Worm (Caenorhabditis elegans): ENCODE results near the gene Y82E9BR.9.
"Not testable (repeated sequence)": the region's sequence is repeated elsewhere in the genome, so short reads cannot be mapped to it uniquely, and the experiment has no call there.

Y82E9BR.9 gene

ce11 chrIII:1388274-1389058 is 28.9 kb upstream of the Y82E9BR.9 start, which contains the start of gene pals-20:
Gene pals-20, minus strand, starts transcription at chrIII:1388324.
- TF ChIP-seq elt-3 (tag; optimal IDR thresholded peaks at IDR 0.05) (no peak), fos-1 (tag; optimal IDR thresholded peaks at IDR 0.05) (peak; percentile 67)

DNA sequence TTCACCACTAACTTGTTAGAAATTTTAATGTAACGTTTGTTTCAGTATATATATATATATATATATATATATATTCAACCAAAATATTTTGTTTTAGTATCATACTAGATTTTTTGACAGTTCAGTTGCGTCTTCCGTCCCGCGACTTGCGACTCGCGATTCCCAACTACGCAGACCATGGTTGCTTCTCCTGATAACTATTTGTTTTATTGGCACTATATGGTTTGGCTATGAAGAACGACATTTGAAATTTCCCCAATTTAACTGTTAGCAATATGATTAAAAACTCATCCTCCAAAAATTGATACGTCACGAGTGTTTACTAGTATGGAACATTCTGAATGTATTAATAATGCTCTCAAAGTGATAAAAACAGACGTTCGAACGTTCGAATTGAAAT is 25.1 kb upstream of the Y82E9BR.9 start:
- TF ChIP-seq fos-1 (tag; optimal IDR thresholded peaks at IDR 0.05) (peak; percentile 32), nhr-237 (tag; optimal IDR thresholded peaks at IDR 0.05) (no peak), nhr-11 (tag; optimal IDR thresholded peaks at IDR 0.05) (no peak), peb-1 (tag; optimal IDR thresholded peaks at IDR 0.05) (no peak)

DNA sequence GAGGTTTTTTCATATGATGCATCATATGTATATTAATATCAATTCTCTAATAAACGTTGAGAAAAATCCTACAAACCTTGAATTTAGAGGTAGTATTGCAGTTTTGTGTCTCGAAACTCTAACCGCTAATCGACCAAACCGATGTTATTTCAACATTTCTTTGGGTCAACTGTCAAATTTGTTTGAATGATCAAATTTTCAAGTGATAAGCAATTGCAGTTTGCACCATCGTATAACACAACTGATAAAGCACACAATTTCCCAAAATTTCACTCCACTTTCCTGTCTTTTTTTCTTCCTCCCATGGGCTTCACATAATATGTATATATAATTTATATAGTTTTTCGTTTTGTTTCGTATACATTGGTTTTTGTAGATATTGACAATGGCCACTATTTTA is 24.5 kb upstream of the Y82E9BR.9 start, which contains the start of the genes fbxa-138 and Y82E9BR.5:
TSS of gene fbxa-138 (minus strand) at position 161 of the 400 bp plus-strand sequence.
TSS of gene Y82E9BR.5 (plus strand) at position 279 of the 400 bp plus-strand sequence.
- TF ChIP-seq fos-1 (tag; optimal IDR thresholded peaks at IDR 0.05) = peak; percentile 87
- TF ChIP-seq gmeb-1 (tag; optimal IDR thresholded peaks at IDR 0.05) = peak; percentile 4
- no peak for TF ChIP-seq ZK546.5 (tag; optimal IDR thresholded peaks at IDR 0.05)
- no peak for TF ChIP-seq alr-1 (tag; optimal IDR thresholded peaks at IDR 0.05)
- no peak for TF ChIP-seq lin-11 (tag; optimal IDR thresholded peaks at IDR 0.05)
- TF ChIP-seq unc-39 (tag; optimal IDR thresholded peaks at IDR 0.05) = no peak
- TF ChIP-seq nhr-10 (tag; optimal IDR thresholded peaks at IDR 0.05) = no peak
- no peak for TF ChIP-seq C34F6.9 (tag; optimal IDR thresholded peaks at IDR 0.05)
- TF ChIP-seq mdl-1 (tag; optimal IDR thresholded peaks at IDR 0.05) = no peak

DNA sequence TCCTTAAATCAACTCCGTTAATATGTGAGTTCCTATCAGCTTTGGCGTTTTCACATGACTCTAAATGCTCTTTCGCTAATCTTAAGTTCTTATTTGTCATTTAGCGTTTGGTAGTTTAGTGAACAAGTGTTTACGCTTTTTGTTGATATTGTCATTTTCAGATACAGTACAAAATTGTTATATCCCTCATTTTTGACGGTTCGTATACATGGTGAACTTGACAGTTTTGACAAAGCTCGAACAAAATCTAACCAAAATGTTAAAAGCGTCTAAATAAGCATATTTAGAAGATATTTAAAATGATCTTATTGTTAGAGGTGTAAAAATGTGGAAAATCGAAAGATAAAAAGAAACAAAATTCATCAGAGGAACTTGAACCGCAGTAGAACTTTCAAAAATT is 23.9 kb upstream of the Y82E9BR.9 start:
- no peak for TF ChIP-seq sem-4 (tag; optimal IDR thresholded peaks at IDR 0.05)
- TF ChIP-seq alr-1 (tag; optimal IDR thresholded peaks at IDR 0.05) = no peak
- no peak for TF ChIP-seq fos-1 (tag; optimal IDR thresholded peaks at IDR 0.05)
- TF ChIP-seq elt-3 (tag; optimal IDR thresholded peaks at IDR 0.05) = no peak
- TF ChIP-seq nhr-129 (tag; optimal IDR thresholded peaks at IDR 0.05) = no peak
- TF ChIP-seq nhr-12 (tag; optimal IDR thresholded peaks at IDR 0.05) = no peak
- no peak for TF ChIP-seq lin-13 (GFP tag; optimal IDR thresholded peaks at IDR 0.05)
- no peak for TF ChIP-seq ceh-16 (tag; optimal IDR thresholded peaks at IDR 0.05)
- no peak for TF ChIP-seq zag-1 (tag; optimal IDR thresholded peaks at IDR 0.05)
- TF ChIP-seq mab-5 (tag; optimal IDR thresholded peaks at IDR 0.05) = no peak
- no peak for TF ChIP-seq unc-55 (GFP tag; optimal IDR thresholded peaks at IDR 0.05)
- no peak for TF ChIP-seq skn-1 (tag; optimal IDR thresholded peaks at IDR 0.05)
- no peak for TF ChIP-seq R02D3.7 (tag; optimal IDR thresholded peaks at IDR 0.05)
- no peak for TF ChIP-seq ztf-1 (GFP tag; conservative IDR thresholded peaks at IDR 0.05)
- TF ChIP-seq unc-62 (GFP tag; optimal IDR thresholded peaks at IDR 0.05) = no peak
- TF ChIP-seq nhr-11 (tag; optimal IDR thresholded peaks at IDR 0.05) = no peak
- no peak for TF ChIP-seq ceh-82 (tag; optimal IDR thresholded peaks at IDR 0.05)
- TF ChIP-seq gmeb-1 (tag; optimal IDR thresholded peaks at IDR 0.05) = no peak
- no peak for TF ChIP-seq lin-39 (tag; optimal IDR thresholded peaks at IDR 0.05)
- TF ChIP-seq mdl-1 (tag; optimal IDR thresholded peaks at IDR 0.05) = no peak

DNA sequence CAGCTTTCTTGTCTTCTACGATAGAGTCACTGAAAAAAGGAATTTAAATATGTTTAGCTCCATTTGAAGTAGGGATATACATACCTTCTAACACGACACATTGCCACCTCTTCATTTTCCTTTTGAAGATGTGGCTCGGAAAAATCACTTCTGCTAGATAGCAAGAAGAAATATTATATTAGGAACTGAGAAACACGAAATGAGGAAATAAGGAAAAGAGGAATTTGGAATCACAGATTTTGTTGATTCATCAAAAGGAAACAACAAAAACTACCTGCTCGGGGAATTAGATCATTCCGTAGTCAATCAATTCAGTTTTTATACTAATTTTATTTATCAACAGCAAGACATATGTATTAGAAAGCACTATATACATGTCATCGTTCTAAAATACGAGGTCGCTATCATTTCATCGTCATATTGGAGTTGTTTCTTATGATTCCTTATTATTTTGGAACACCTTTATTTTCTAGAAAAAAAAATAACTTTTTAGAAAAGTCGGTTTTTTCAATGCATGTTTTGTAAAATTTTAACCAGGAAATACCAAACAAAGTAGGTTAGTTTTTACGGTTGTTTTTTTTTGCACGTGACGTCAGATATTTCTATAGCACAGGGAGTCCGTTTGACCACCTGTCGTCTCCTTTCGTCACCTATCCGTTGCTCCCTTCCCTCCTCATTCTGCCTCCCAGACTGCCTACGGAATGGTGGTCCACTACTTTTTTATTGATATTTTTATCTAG is 21.1 kb upstream of the Y82E9BR.9 start, which contains the start of the genes pals-21 and Y82E9BR.6:
TSS of gene pals-21 (minus strand) at position 101 of the 740 bp plus-strand sequence.
TSS of gene Y82E9BR.6 (plus strand) at position 690 of the 740 bp plus-strand sequence.
- TF ChIP-seq nhr-21 (tag; optimal IDR thresholded peaks at IDR 0.05) (no peak), ztf-4 (tag; optimal IDR thresholded peaks at IDR 0.05) (no peak), lsy-2 (tag; optimal IDR thresholded peaks at IDR 0.05) (no peak), ceh-82 (tag; optimal IDR thresholded peaks at IDR 0.05) (no peak), alr-1 (tag; optimal IDR thresholded peaks at IDR 0.05) (no peak)

DNA sequence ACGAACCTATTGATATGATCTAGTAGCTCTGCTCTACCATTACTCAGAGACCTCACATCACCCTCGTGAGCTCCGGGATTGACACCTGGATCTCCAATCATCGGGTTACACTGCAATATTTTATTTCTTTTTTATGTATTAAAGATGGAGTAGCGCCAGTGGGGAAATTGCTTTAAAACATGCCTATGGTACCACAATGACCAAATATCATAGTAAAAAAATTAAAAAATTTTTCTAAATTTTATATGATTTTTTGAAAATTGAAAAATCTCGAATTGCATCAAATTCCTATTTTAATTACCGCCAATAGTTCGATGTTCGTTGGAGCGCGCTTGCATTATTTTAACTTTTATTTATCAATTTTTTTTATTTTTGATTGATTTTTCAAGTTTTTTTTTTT is 18.3 kb upstream of the Y82E9BR.9 start, which contains the start of gene pals-40:
TSS of gene pals-40 (minus strand) at position 101 of the 400 bp plus-strand sequence.
- not testable (repeated sequence) for TF ChIP-seq ceh-82, zag-1, alr-1 (tag; optimal IDR thresholded peaks at IDR 0.05)
